Worm (Caenorhabditis elegans) whole organism, late embryonic: ENCODE measurements around the gene C34H4.1.

Experiments
- Y22D7AL.16 ChIP-seq: sonication (generic microtip); optimal IDR thresholded peaks from 2 replicates; lab custom pipeline; 2016; ENCODE audit warnings: missing genetic modification characterization, missing compliant biosample characterization
- ahr-1 ChIP-seq: sonication (generic microtip); optimal IDR thresholded peaks from 2 replicates; lab custom pipeline; 2016; ENCODE audit warnings: missing genetic modification characterization, missing compliant biosample characterization
- ama-1 ChIP-seq: fragments of 150-350 bp; optimal IDR thresholded peaks from 2 replicates; lab custom pipeline; 2014
- ceh-9 ChIP-seq: sonication (generic microtip); optimal IDR thresholded peaks from 2 replicates; lab custom pipeline; 2016; ENCODE audit warnings: mild to moderate bottlenecking, missing genetic modification characterization, inconsistent platforms, missing compliant biosample characterization
- che-1 ChIP-seq: sonication (generic microtip); optimal IDR thresholded peaks from 2 replicates; lab custom pipeline; 2016; ENCODE audit warnings: mild to moderate bottlenecking, missing genetic modification characterization, missing compliant biosample characterization
- dmd-4 ChIP-seq: sonication (generic microtip); optimal IDR thresholded peaks from 2 replicates; lab custom pipeline; 2016; ENCODE audit warnings: borderline replicate concordance, missing genetic modification characterization, missing compliant biosample characterization
- ets-4 ChIP-seq: sonication (generic microtip); optimal IDR thresholded peaks from 2 replicates; lab custom pipeline; 2016; ENCODE audit warnings: missing genetic modification characterization, missing compliant biosample characterization
- lin-11 ChIP-seq: fragments of 200-800 bp; sonication (Bioruptor generic); optimal IDR thresholded peaks from 2 replicates; lab custom pipeline; 2018; ENCODE audit warnings: mild to moderate bottlenecking, missing genetic modification characterization, missing compliant biosample characterization
- pha-2 ChIP-seq: sonication (generic microtip); optimal IDR thresholded peaks from 2 replicates; lab custom pipeline; 2017; ENCODE audit warnings: mild to moderate bottlenecking, missing genetic modification characterization, missing compliant biosample characterization
- pqm-1 ChIP-seq: sonication (generic microtip); optimal IDR thresholded peaks from 2 replicates; lab custom pipeline; 2016; ENCODE audit warnings: missing genetic modification characterization, missing compliant biosample characterization
- sox-4 ChIP-seq: sonication (generic microtip); optimal IDR thresholded peaks from 2 replicates; lab custom pipeline; 2017; ENCODE audit warnings: mild to moderate bottlenecking, missing genetic modification characterization, inconsistent platforms, missing compliant biosample characterization
- tbx-2 ChIP-seq: sonication (generic microtip); optimal IDR thresholded peaks from 2 replicates; lab custom pipeline; 2016; ENCODE audit warnings: missing genetic modification characterization, missing compliant biosample characterization
- unc-42 ChIP-seq: sonication (generic microtip); optimal IDR thresholded peaks from 2 replicates; lab custom pipeline; 2016; ENCODE audit warnings: missing genotype, missing genetic modification characterization, missing compliant biosample characterization
- unc-86 ChIP-seq: sonication (generic microtip); optimal IDR thresholded peaks from 2 replicates; lab custom pipeline; 2016; ENCODE audit warnings: missing genetic modification characterization, missing compliant biosample characterization

DNA sequence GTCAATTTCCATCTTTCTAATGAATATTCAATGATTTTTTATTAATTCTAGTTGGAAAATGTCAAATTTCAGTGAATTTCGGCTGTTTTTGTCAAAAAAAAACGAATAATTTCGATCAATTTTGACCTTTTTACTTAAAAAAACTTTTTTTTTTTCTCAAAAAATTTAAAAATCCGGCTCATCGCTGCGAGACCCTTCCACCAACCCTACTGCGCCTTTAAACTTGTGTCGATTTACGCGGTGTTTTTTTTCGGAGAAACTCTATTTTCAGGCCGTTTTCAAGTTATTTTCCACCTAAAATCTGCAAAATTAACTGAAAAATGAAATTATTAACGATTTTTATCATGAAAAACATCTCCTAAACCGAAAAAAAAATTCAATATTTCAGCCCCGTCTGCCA lies 45.4 kb downstream of the C34H4.1 start:
- TF ChIP-seq ama-1 (lab: Kevin White, UChicago) = no peak
- no peak for TF ChIP-seq tbx-2
- TF ChIP-seq dmd-4 = no peak
- TF ChIP-seq unc-42 (tag; lab: Kevin White, UChicago) = no peak
- no peak for TF ChIP-seq lin-11 (tag; lab: Kevin White, UChicago)
- TF ChIP-seq pqm-1 = no peak
- TF ChIP-seq sox-4 (tag; lab: Kevin White, UChicago) = no peak
- no peak for TF ChIP-seq ets-4 (tag; lab: Kevin White, UChicago)
- no peak for TF ChIP-seq ahr-1 (tag; lab: Kevin White, UChicago)
- TF ChIP-seq ceh-9 = no peak
- TF ChIP-seq unc-86 = no peak
- no peak for TF ChIP-seq che-1 (tag; lab: Kevin White, UChicago)
- TF ChIP-seq pha-2 (tag; lab: Kevin White, UChicago) = no peak
- TF ChIP-seq Y22D7AL.16 = no peak
